Worm (Caenorhabditis elegans) whole organism, late embryonic: ENCODE measurements around the gene F09G8.10.

ENCODE experiments used
- C08G9.2 ChIP-seq: sonication (generic microtip); optimal IDR thresholded peaks from 2 replicates; lab custom pipeline; 2016; ENCODE audit warnings: mild to moderate bottlenecking, missing genetic modification characterization, moderate library complexity, missing compliant biosample characterization
- C38D4.7 ChIP-seq: fragments of 200-800 bp; sonication (Bioruptor generic); optimal IDR thresholded peaks from 2 replicates; lab custom pipeline; 2018; ENCODE audit warnings: mild to moderate bottlenecking, missing genetic modification characterization, moderate library complexity, missing compliant biosample characterization
- F13H6.1 ChIP-seq: sonication (generic microtip); optimal IDR thresholded peaks from 2 replicates; lab custom pipeline; 2016; ENCODE audit warnings: missing genetic modification characterization, missing compliant biosample characterization
- T23F11.4 ChIP-seq: fragments of 200-800 bp; sonication (Bioruptor generic); optimal IDR thresholded peaks from 2 replicates; lab custom pipeline; 2018; ENCODE audit warnings: mild to moderate bottlenecking, missing genetic modification characterization, missing compliant biosample characterization
- ahr-1 ChIP-seq: sonication (generic microtip); optimal IDR thresholded peaks from 2 replicates; lab custom pipeline; 2016; ENCODE audit warnings: missing genetic modification characterization, missing compliant biosample characterization
- ama-1 ChIP-seq: fragments of 150-350 bp; optimal IDR thresholded peaks from 2 replicates; lab custom pipeline; 2014
- ceh-18 ChIP-seq: sonication (generic microtip); optimal IDR thresholded peaks from 2 replicates; lab custom pipeline; 2016; ENCODE audit warnings: missing genetic modification characterization, missing compliant biosample characterization
- ceh-19 ChIP-seq: fragments of 200-800 bp; sonication (Bioruptor generic); optimal IDR thresholded peaks from 2 replicates; lab custom pipeline; 2018; ENCODE audit warnings: mild to moderate bottlenecking, missing genetic modification characterization, missing compliant biosample characterization
- ceh-22 ChIP-seq: sonication (generic microtip); optimal IDR thresholded peaks from 2 replicates; lab custom pipeline; 2017; ENCODE audit warnings: missing biosample characterization, missing genetic modification characterization
- ceh-30 ChIP-seq: fragments of 150-350 bp; optimal IDR thresholded peaks from 2 replicates; lab custom pipeline; 2014; ENCODE audit warnings: missing biosample characterization, missing genetic modification characterization
- ceh-34 ChIP-seq: sonication (generic microtip); optimal IDR thresholded peaks from 2 replicates; lab custom pipeline; 2016; ENCODE audit warnings: mild to moderate bottlenecking, missing genetic modification characterization, missing compliant biosample characterization
- ceh-45 ChIP-seq: fragments of 200-800 bp; sonication (Bioruptor generic); IDR thresholded peaks from 2 replicates; pipeline ENCODE4 v1.3.6; 2022; ENCODE audit warnings: missing genetic modification reagents, missing genetic modification characterization, missing compliant biosample characterization
- dmd-4 ChIP-seq: sonication (generic microtip); optimal IDR thresholded peaks from 2 replicates; lab custom pipeline; 2016; ENCODE audit warnings: borderline replicate concordance, missing genetic modification characterization, missing compliant biosample characterization
- elt-2 ChIP-seq: sonication (generic microtip); optimal IDR thresholded peaks from 2 replicates; lab custom pipeline; 2016; ENCODE audit warnings: missing genetic modification reagents, missing genetic modification characterization, missing compliant biosample characterization
- elt-4 ChIP-seq: sonication (generic microtip); optimal IDR thresholded peaks from 2 replicates; lab custom pipeline; 2016; ENCODE audit warnings: missing genetic modification characterization, missing compliant biosample characterization
- ets-4 ChIP-seq: sonication (generic microtip); optimal IDR thresholded peaks from 2 replicates; lab custom pipeline; 2016; ENCODE audit warnings: missing genetic modification characterization, missing compliant biosample characterization
- fkh-6 ChIP-seq: sonication (generic microtip); optimal IDR thresholded peaks from 2 replicates; lab custom pipeline; 2016; ENCODE audit warnings: missing genetic modification characterization, missing compliant biosample characterization
- gmeb-2 ChIP-seq: sonication (generic microtip); optimal IDR thresholded peaks from 2 replicates; lab custom pipeline; 2016; ENCODE audit warnings: missing genetic modification characterization, inconsistent platforms, missing compliant biosample characterization
- hlh-13 ChIP-seq: fragments of 200-800 bp; sonication (Bioruptor generic); optimal IDR thresholded peaks from 2 replicates; lab custom pipeline; 2018; ENCODE audit warnings: mild to moderate bottlenecking, missing genetic modification characterization, missing compliant biosample characterization
- hlh-30 ChIP-seq: sonication (generic microtip); optimal IDR thresholded peaks from 2 replicates; lab custom pipeline; 2017; ENCODE audit warnings: antibody characterized with exemption, missing genetic modification characterization, missing compliant biosample characterization; ENCODE audit not compliant: insufficient read depth
- hlh-6 ChIP-seq: sonication (generic microtip); optimal IDR thresholded peaks from 2 replicates; lab custom pipeline; 2016; ENCODE audit warnings: missing genotype, missing genetic modification characterization, missing compliant biosample characterization
- lin-11 ChIP-seq: fragments of 200-800 bp; sonication (Bioruptor generic); optimal IDR thresholded peaks from 2 replicates; lab custom pipeline; 2018; ENCODE audit warnings: mild to moderate bottlenecking, missing genetic modification characterization, missing compliant biosample characterization
- madf-2 ChIP-seq: sonication (generic microtip); optimal IDR thresholded peaks from 2 replicates; lab custom pipeline; 2017; ENCODE audit warnings: missing genetic modification characterization, missing compliant biosample characterization
- mec-3 ChIP-seq: sonication (generic microtip); optimal IDR thresholded peaks from 2 replicates; lab custom pipeline; 2016; ENCODE audit warnings: borderline replicate concordance, missing genetic modification characterization, missing compliant biosample characterization
- nfya-1 ChIP-seq: sonication (generic microtip); optimal IDR thresholded peaks from 2 replicates; lab custom pipeline; 2017; ENCODE audit warnings: missing genetic modification characterization, mild to moderate bottlenecking, missing compliant biosample characterization, antibody characterized with exemption, moderate library complexity
- nhr-232 ChIP-seq: sonication (generic microtip); optimal IDR thresholded peaks from 2 replicates; lab custom pipeline; 2016; ENCODE audit warnings: missing genetic modification characterization, missing compliant biosample characterization
- npax-4 ChIP-seq: sonication (generic microtip); optimal IDR thresholded peaks from 2 replicates; lab custom pipeline; 2016; ENCODE audit warnings: missing genetic modification characterization, missing compliant biosample characterization
- odd-2 ChIP-seq: sonication (generic microtip); optimal IDR thresholded peaks from 2 replicates; lab custom pipeline; 2017; ENCODE audit warnings: antibody characterized with exemption, mild to moderate bottlenecking, missing genetic modification characterization, missing compliant biosample characterization
- pag-3 ChIP-seq: sonication (generic microtip); optimal IDR thresholded peaks from 2 replicates; lab custom pipeline; 2016; ENCODE audit warnings: missing compliant biosample characterization, missing genetic modification characterization, borderline replicate concordance
- pax-1 ChIP-seq: fragments of 150-350 bp; optimal IDR thresholded peaks from 2 replicates; lab custom pipeline; 2014; ENCODE audit warnings: missing biosample characterization, missing genetic modification characterization
- pha-2 ChIP-seq: sonication (generic microtip); optimal IDR thresholded peaks from 2 replicates; lab custom pipeline; 2017; ENCODE audit warnings: mild to moderate bottlenecking, missing genetic modification characterization, missing compliant biosample characterization
- pqm-1 ChIP-seq: sonication (generic microtip); optimal IDR thresholded peaks from 2 replicates; lab custom pipeline; 2016; ENCODE audit warnings: missing genetic modification characterization, missing compliant biosample characterization
- pros-1 ChIP-seq: fragments of 150-350 bp; optimal IDR thresholded peaks from 2 replicates; lab custom pipeline; 2014; ENCODE audit warnings: missing biosample characterization, missing genetic modification reagents, missing genetic modification characterization
- rnt-1 ChIP-seq: sonication (generic microtip); optimal IDR thresholded peaks from 2 replicates; lab custom pipeline; 2016; ENCODE audit warnings: missing genetic modification characterization, missing compliant biosample characterization
- sdc-2 ChIP-seq: sonication (generic microtip); optimal IDR thresholded peaks from 2 replicates; lab custom pipeline; 2016; ENCODE audit warnings: missing genotype, missing genetic modification characterization, missing compliant biosample characterization
- sox-2 ChIP-seq: fragments of 200-800 bp; sonication (Bioruptor generic); IDR thresholded peaks from 2 replicates; pipeline ENCODE4 v1.3.6; 2022; ENCODE audit warnings: missing genetic modification reagents, missing genetic modification characterization, missing compliant biosample characterization
- sox-4 ChIP-seq: sonication (generic microtip); optimal IDR thresholded peaks from 2 replicates; lab custom pipeline; 2017; ENCODE audit warnings: mild to moderate bottlenecking, missing genetic modification characterization, inconsistent platforms, missing compliant biosample characterization
- tbx-7 ChIP-seq: sonication (generic microtip); optimal IDR thresholded peaks from 2 replicates; lab custom pipeline; 2016; ENCODE audit warnings: missing genotype, missing genetic modification characterization, missing compliant biosample characterization
- unc-42 ChIP-seq: sonication (generic microtip); optimal IDR thresholded peaks from 2 replicates; lab custom pipeline; 2016; ENCODE audit warnings: missing genotype, missing genetic modification characterization, missing compliant biosample characterization
- unc-55 ChIP-seq: sonication (generic microtip); optimal IDR thresholded peaks from 2 replicates; lab custom pipeline; 2017; ENCODE audit warnings: missing biosample characterization, missing genetic modification reagents, missing genetic modification characterization

F09G8.10 gene

ce11 chrIII:8287519-8287918, 15.5 kb upstream of the F09G8.10 start (continued):
- TF ChIP-seq gmeb-2 (no peak), pax-1 (tag; lab: Kevin White, UChicago) (no peak), pha-2 (tag; lab: Kevin White, UChicago) (no peak), ceh-18 (tag; lab: Kevin White, UChicago) (peak; percentile 62), rnt-1 (tag; lab: Kevin White, UChicago) (peak; percentile 34), sdc-2 (no peak), C08G9.2 (tag; lab: Kevin White, UChicago) (no peak), unc-55 (GFP tag; lab: Kevin White, UChicago) (peak; percentile 46), nfya-1 (peak; percentile 44), ceh-19 (GFP tag; lab: Kevin White, UChicago) (peak; percentile 45), unc-42 (tag; lab: Kevin White, UChicago) (peak; percentile 44), hlh-30 (no peak), ahr-1 (tag; lab: Kevin White, UChicago) (no peak), T23F11.4 (no peak)

DNA sequence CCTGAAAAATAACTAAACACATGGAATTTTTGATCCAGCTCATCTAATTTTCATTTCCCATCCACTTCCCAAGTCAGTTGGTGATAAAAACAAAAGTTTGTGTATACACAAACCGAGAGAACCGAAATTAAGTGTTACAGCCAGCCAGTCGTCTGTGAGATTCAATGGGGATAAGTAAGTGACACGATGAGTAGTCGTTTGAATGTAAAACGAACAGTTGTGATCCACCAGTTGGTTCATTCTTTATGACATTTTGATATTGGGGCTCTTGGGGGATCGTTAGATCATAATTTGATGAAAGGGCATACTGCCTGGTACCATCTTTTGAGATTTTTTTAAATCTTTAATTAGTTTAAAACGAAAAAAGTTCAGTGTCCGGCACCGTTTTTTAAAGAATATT, 14.8 kb upstream of the F09G8.10 start:
- TF ChIP-seq npax-4 (tag; lab: Kevin White, UChicago) (no peak), pros-1 (no peak), odd-2 (tag; lab: Kevin White, UChicago) (no peak), pha-2 (tag; lab: Kevin White, UChicago) (no peak), hlh-6 (no peak)

DNA sequence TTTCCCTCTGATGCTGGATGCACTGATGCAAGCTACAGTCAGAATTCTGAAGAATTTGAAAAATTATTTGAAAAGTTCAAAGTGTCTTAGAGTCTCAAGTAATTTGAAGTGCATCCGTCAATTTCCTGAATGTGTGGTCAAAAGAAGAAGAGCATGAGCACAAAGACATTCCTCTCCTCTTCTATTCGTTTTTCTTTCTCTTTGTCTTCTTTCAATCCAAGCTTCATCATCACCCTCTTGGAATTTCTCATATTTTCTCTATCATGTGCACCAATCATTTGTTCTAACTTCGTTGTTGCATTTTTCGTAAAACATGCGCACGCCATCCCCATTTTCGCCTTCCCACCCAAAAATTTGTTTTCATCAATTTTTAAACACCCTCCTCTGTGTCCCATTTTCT, 14.0 kb upstream of the F09G8.10 start:
- no peak for TF ChIP-seq elt-2 (tag; lab: Kevin White, UChicago)
- TF ChIP-seq unc-42 (tag; lab: Kevin White, UChicago), result peak; percentile 61
- TF ChIP-seq, all 69 proteins: peak for 1

DNA sequence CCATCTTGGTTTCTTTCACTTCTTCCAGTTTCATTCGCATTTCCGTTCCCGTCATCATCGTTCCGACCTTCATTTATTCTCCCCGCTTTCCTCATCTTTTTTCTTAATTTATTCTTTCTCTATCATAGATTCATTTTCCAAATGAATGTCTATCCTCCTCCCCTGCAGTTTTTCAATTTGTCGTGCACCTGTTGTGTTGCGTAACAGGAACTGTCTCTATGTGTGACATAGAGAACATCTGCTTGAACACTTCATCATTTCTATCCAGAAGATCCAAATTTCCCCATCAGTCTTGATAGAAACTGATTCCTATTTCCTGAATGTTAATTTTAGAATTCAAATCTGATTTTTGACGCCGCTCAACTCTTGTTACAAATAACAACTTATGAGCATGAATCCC, 11.6 kb upstream of the F09G8.10 start:
- no peak for TF ChIP-seq pax-1 (tag; lab: Kevin White, UChicago)
- TF ChIP-seq fkh-6 (tag; lab: Kevin White, UChicago), result no peak
- no peak for TF ChIP-seq pqm-1 (tag; lab: Kevin White, UChicago)
- no peak for TF ChIP-seq pha-2 (tag; lab: Kevin White, UChicago)
- no peak for TF ChIP-seq ama-1 (lab: Kevin White, UChicago)
- TF ChIP-seq madf-2 (tag; lab: Kevin White, UChicago), result no peak
- no peak for TF ChIP-seq ceh-30 (tag; lab: Kevin White, UChicago)
- TF ChIP-seq C38D4.7, result no peak
- no peak for TF ChIP-seq lin-11 (tag; lab: Kevin White, UChicago)
- TF ChIP-seq, all 69 proteins: peak for 0

ce11 chrIII:8281310-8281709, 9.3 kb upstream of the F09G8.10 start:
- TF ChIP-seq hlh-13 (GFP tag; lab: Kevin White, UChicago), result no peak
- TF ChIP-seq pag-3 (tag; lab: Kevin White, UChicago), result no peak
- TF ChIP-seq elt-2 (tag; lab: Kevin White, UChicago), result no peak
- TF ChIP-seq sox-2, result no peak
- TF ChIP-seq ceh-22, result no peak
- no peak for TF ChIP-seq ets-4 (tag; lab: Kevin White, UChicago)
- no peak for TF ChIP-seq elt-4 (tag; lab: Kevin White, UChicago)
- no peak for TF ChIP-seq nhr-232 (tag; lab: Kevin White, UChicago)
- TF ChIP-seq sox-4 (tag; lab: Kevin White, UChicago), result no peak
- TF ChIP-seq ceh-34 (tag; lab: Kevin White, UChicago), result no peak
- no peak for TF ChIP-seq F13H6.1 (tag; lab: Kevin White, UChicago)
- no peak for TF ChIP-seq tbx-7 (tag; lab: Kevin White, UChicago)
- no peak for TF ChIP-seq mec-3
- TF ChIP-seq ceh-45 (GFP tag; lab: Robert Waterston, UW), result no peak
- TF ChIP-seq pha-2 (tag; lab: Kevin White, UChicago), result no peak
- no peak for TF ChIP-seq dmd-4 (tag; lab: Kevin White, UChicago)
